Fruit fly (Drosophila melanogaster) Kc167 (cell line): Measurements from ENCODE around the gene CG42750.

Source experiments
- Myc ChIP-seq: fragments of >200 bp; optimal IDR thresholded peaks from 2 replicates; lab custom pipeline; 2017; ENCODE audit warnings: missing external identifiers
- Sin3A ChIP-seq: fragments of >200 bp; optimal IDR thresholded peaks from 2 replicates; lab custom pipeline; 2018; ENCODE audit warnings: missing external identifiers
- h ChIP-seq: fragments of >200 bp; optimal IDR thresholded peaks from 3 replicates; lab custom pipeline; 2018; ENCODE audit warnings: missing external identifiers
- insv ChIP-seq: fragments of >200 bp; optimal IDR thresholded peaks from 3 replicates; lab custom pipeline; 2018; ENCODE audit warnings: missing external identifiers
- psq ChIP-seq: fragments of >200 bp; optimal IDR thresholded peaks from 2 replicates; lab custom pipeline; 2017; ENCODE audit warnings: missing external identifiers
- ttk ChIP-seq: sonication (Bioruptor generic); optimal IDR thresholded peaks from 2 replicates; lab custom pipeline; 2017; ENCODE audit warnings: missing external identifiers

dm6 chr2L:18125649-18126048 lies 149.9 kb downstream of the CG42750 start, which contains the start of gene Grl36b:
- TF ChIP-seq psq (no peak), insv (lab: Kevin White, UChicago) (no peak), h (lab: Kevin White, UChicago) (no peak), ttk (lab: Kevin White, UChicago) (no peak), Myc (no peak), Sin3A (no peak)
